Fruit fly (Drosophila melanogaster) whole organism, embryonic: ENCODE data around the gene CG1542.

Experiments used
- ATbp ChIP-seq: fragments of 200-800 bp; sonication (Bioruptor generic); optimal IDR thresholded peaks from 2 replicates; lab custom pipeline; 2017; ENCODE audit warnings: missing biosample characterization, mild to moderate bottlenecking, missing genetic modification characterization, missing genetic modification reagents
- Adf1 ChIP-seq: fragments of 200-800 bp; sonication (Bioruptor generic); IDR thresholded peaks from 2 replicates; pipeline ENCODE4 v1.3.6; 2022; ENCODE audit warnings: missing biosample characterization, missing genetic modification characterization
- Asciz ChIP-seq: fragments of 200-800 bp; sonication (Bioruptor generic); optimal IDR thresholded peaks from 2 replicates; lab custom pipeline; 2017; ENCODE audit warnings: missing biosample characterization, mild to moderate bottlenecking, missing genetic modification characterization, missing genetic modification reagents
- CG11247 ChIP-seq: fragments of 200-800 bp; sonication (Bioruptor generic); IDR thresholded peaks from 2 replicates; pipeline ENCODE4 v1.3.6; 2022; ENCODE audit warnings: missing biosample characterization, missing genetic modification characterization
- CG11398 ChIP-seq: fragments of 200-800 bp; sonication (Bioruptor generic); optimal IDR thresholded peaks from 2 replicates; lab custom pipeline; 2016; ENCODE audit warnings: missing biosample characterization, missing genetic modification characterization
- CG12769 ChIP-seq: fragments of 200-800 bp; sonication (Bioruptor generic); optimal IDR thresholded peaks from 2 replicates; lab custom pipeline; 2019; ENCODE audit warnings: missing biosample characterization, mild to moderate bottlenecking, missing genetic modification characterization, moderate library complexity
- CG13894 ChIP-seq: fragments of 200-800 bp; sonication (Bioruptor generic); optimal IDR thresholded peaks from 3 replicates; lab custom pipeline; 2018; ENCODE audit warnings: missing biosample characterization, mild to moderate bottlenecking, missing genetic modification characterization, moderate library complexity
- CG16779 ChIP-seq: fragments of 200-800 bp; sonication (Bioruptor generic); IDR thresholded peaks from 2 replicates; pipeline ENCODE4 v1.3.6; 2022; ENCODE audit warnings: missing biosample characterization, missing genetic modification characterization
- CG17802 ChIP-seq: fragments of 200-800 bp; sonication (Bioruptor generic); optimal IDR thresholded peaks from 2 replicates; lab custom pipeline; 2018; ENCODE audit warnings: missing biosample characterization, mild to moderate bottlenecking, missing genetic modification characterization, moderate library complexity
- CG32532 ChIP-seq: fragments of 200-800 bp; sonication (Bioruptor generic); IDR thresholded peaks from 2 replicates; pipeline ENCODE4 v1.3.6; 2022; ENCODE audit warnings: missing biosample characterization, missing genetic modification characterization
- CG6175 ChIP-seq: fragments of 200-800 bp; sonication (Bioruptor generic); IDR thresholded peaks from 3 replicates; pipeline ENCODE4 v1.3.6; 2022; ENCODE audit warnings: missing biosample characterization, missing genetic modification characterization
- CG6791 ChIP-seq: fragments of 200-800 bp; sonication (Bioruptor generic); IDR thresholded peaks from 3 replicates; pipeline ENCODE4 v1.3.6; 2022; ENCODE audit warnings: missing biosample characterization, missing genetic modification characterization; ENCODE audit not compliant: partially characterized antibody
- CG6813 ChIP-seq: fragments of 200-800 bp; sonication (Bioruptor generic); optimal IDR thresholded peaks from 2 replicates; lab custom pipeline; 2017; ENCODE audit warnings: missing biosample characterization, missing genetic modification characterization, mild to moderate bottlenecking, moderate library complexity, missing genetic modification reagents
- Dll ChIP-seq: fragments of 200-800 bp; sonication (Bioruptor generic); IDR thresholded peaks from 4 replicates; pipeline ENCODE4 v1.3.6; 2022; ENCODE audit warnings: missing biosample characterization, missing genetic modification characterization; ENCODE audit not compliant: partially characterized antibody
- E2f2 ChIP-seq: fragments of 200-800 bp; sonication (Bioruptor generic); IDR thresholded peaks from 2 replicates; pipeline ENCODE4 v1.3.6; 2022; ENCODE audit warnings: missing biosample characterization, missing genetic modification characterization
- Ets65A ChIP-seq: fragments of 200-800 bp; sonication (Bioruptor generic); peaks from one replicate; lab custom pipeline; 2016; ENCODE audit warnings: missing biosample characterization, missing genetic modification characterization
- GATAe ChIP-seq: fragments of 200-800 bp; sonication (Bioruptor generic); conservative IDR thresholded peaks from 2 replicates; pipeline ENCODE4 v1.3.6; 2022; ENCODE audit warnings: missing biosample characterization, missing genetic modification characterization
- H2.0 ChIP-seq: fragments of 200-800 bp; sonication (Bioruptor generic); IDR thresholded peaks from 2 replicates; pipeline ENCODE4 v1.3.6; 2022; ENCODE audit warnings: missing biosample characterization, missing genetic modification characterization
- Hmx ChIP-seq: fragments of 200-800 bp; sonication (Bioruptor generic); optimal IDR thresholded peaks from 2 replicates; lab custom pipeline; 2016; ENCODE audit warnings: missing biosample characterization, missing genetic modification characterization
- Hr3 ChIP-seq: fragments of 200-800 bp; sonication (Bioruptor generic); optimal IDR thresholded peaks from 3 replicates; lab custom pipeline; 2016; ENCODE audit warnings: missing biosample characterization, missing genetic modification characterization
- NC2α ChIP-seq: fragments of 200-800 bp; sonication (Bioruptor generic); optimal IDR thresholded peaks from 2 replicates; lab custom pipeline; 2016; ENCODE audit warnings: missing biosample characterization, missing genetic modification characterization
- Nf-YA ChIP-seq: fragments of 200-800 bp; sonication (Bioruptor generic); IDR thresholded peaks from 2 replicates; pipeline ENCODE4 v1.3.6; 2022; ENCODE audit warnings: missing biosample characterization, missing genetic modification characterization
- Oli ChIP-seq: fragments of 200-800 bp; sonication (Bioruptor generic); optimal IDR thresholded peaks from 2 replicates; lab custom pipeline; 2018; ENCODE audit warnings: missing biosample characterization, mild to moderate bottlenecking, missing genetic modification characterization, moderate library complexity
- PHDP ChIP-seq: fragments of 200-800 bp; sonication (Bioruptor generic); optimal IDR thresholded peaks from 3 replicates; lab custom pipeline; 2018; ENCODE audit warnings: missing biosample characterization, mild to moderate bottlenecking, missing genetic modification characterization, moderate library complexity
- Ptx1 ChIP-seq: fragments of 200-800 bp; sonication (Bioruptor generic); IDR thresholded peaks from 2 replicates; pipeline ENCODE4 v1.3.6; 2022; ENCODE audit warnings: missing biosample characterization, missing genetic modification characterization
- Trl ChIP-seq, 3 experiments: fragments of >200 bp in 2 of 3; fragments of 200-800 bp in 1 of 3; sonication (Bioruptor generic) in 1 of 3; optimal IDR thresholded peaks; 2 replicates in 1 of 3; 3 replicates in 2 of 3; lab custom pipeline; 2016 to 2017; ENCODE audit warnings: missing biosample characterization in 1 of 3, missing genetic modification characterization in 1 of 3
- cato ChIP-seq: fragments of 200-800 bp; sonication (Bioruptor generic); optimal IDR thresholded peaks from 2 replicates; lab custom pipeline; 2016; ENCODE audit warnings: missing biosample characterization, missing genetic modification characterization, borderline replicate concordance
- cg ChIP-seq: fragments of 200-800 bp; sonication (Bioruptor generic); optimal IDR thresholded peaks from 3 replicates; lab custom pipeline; 2019; ENCODE audit warnings: missing biosample characterization, mild to moderate bottlenecking, missing genetic modification characterization, moderate library complexity
- crol ChIP-seq: fragments of 200-800 bp; sonication (Bioruptor generic); IDR thresholded peaks from 2 replicates; pipeline ENCODE4 v1.3.6; 2022; ENCODE audit warnings: missing biosample characterization, missing genetic modification characterization
- cwo ChIP-seq: fragments of 200-800 bp; sonication (Bioruptor generic); optimal IDR thresholded peaks from 3 replicates; lab custom pipeline; 2017; ENCODE audit warnings: missing biosample characterization, missing genetic modification characterization, mild to moderate bottlenecking, moderate library complexity, missing genetic modification reagents
- danr ChIP-seq: fragments of 200-800 bp; sonication (Bioruptor generic); IDR thresholded peaks from 2 replicates; pipeline ENCODE4 v1.3.6; 2022; ENCODE audit warnings: missing biosample characterization, missing genetic modification characterization
- eve ChIP-seq, 2 experiments: fragments of >200 bp; optimal IDR thresholded peaks; 2 replicates each; lab custom pipeline; 2017; ENCODE audit warnings: missing biosample characterization in 2 of 2, missing genetic modification characterization in 2 of 2
- exex ChIP-seq: fragments of 200-800 bp; sonication (Bioruptor generic); optimal IDR thresholded peaks from 4 replicates; lab custom pipeline; 2018; ENCODE audit warnings: missing biosample characterization, mild to moderate bottlenecking, missing genetic modification characterization, moderate library complexity
- grau ChIP-seq: fragments of 200-800 bp; optimal IDR thresholded peaks from 3 replicates; lab custom pipeline; 2019; ENCODE audit warnings: missing biosample characterization, mild to moderate bottlenecking, missing genetic modification characterization, moderate library complexity
- grn ChIP-seq: fragments of 200-800 bp; sonication (Bioruptor generic); optimal IDR thresholded peaks from 3 replicates; lab custom pipeline; 2017; ENCODE audit warnings: missing biosample characterization, missing genetic modification characterization
- gsb ChIP-seq: fragments of 200-800 bp; sonication (Bioruptor generic); IDR thresholded peaks from 2 replicates; pipeline ENCODE4 v1.3.6; 2022; ENCODE audit warnings: missing biosample characterization, missing genetic modification characterization
- h ChIP-seq: fragments of >200 bp; optimal IDR thresholded peaks from 2 replicates; lab custom pipeline; 2017
- ham ChIP-seq: fragments of 200-800 bp; sonication (Bioruptor generic); IDR thresholded peaks from 2 replicates; pipeline ENCODE4 v1.3.6; 2022; ENCODE audit warnings: missing biosample characterization, missing genetic modification characterization
- kay ChIP-seq: fragments of 200-800 bp; sonication (Bioruptor generic); optimal IDR thresholded peaks from 2 replicates; lab custom pipeline; 2016; ENCODE audit warnings: missing biosample characterization, missing genetic modification characterization
- lab ChIP-seq: fragments of 200-800 bp; sonication (Bioruptor generic); optimal IDR thresholded peaks from 3 replicates; lab custom pipeline; 2017; ENCODE audit warnings: missing biosample characterization, missing genetic modification characterization, mild to moderate bottlenecking, moderate library complexity, missing genetic modification reagents
- lmd ChIP-seq: fragments of 200-800 bp; sonication (Bioruptor generic); IDR thresholded peaks from 2 replicates; pipeline ENCODE4 v1.3.6; 2022; ENCODE audit warnings: missing biosample characterization, missing genetic modification characterization
- mirr ChIP-seq: fragments of 200-800 bp; sonication (Bioruptor generic); optimal IDR thresholded peaks from 3 replicates; lab custom pipeline; 2018; ENCODE audit warnings: missing biosample characterization, mild to moderate bottlenecking, missing genetic modification characterization
- pzg ChIP-seq: fragments of 200-800 bp; sonication (Bioruptor generic); optimal IDR thresholded peaks from 3 replicates; lab custom pipeline; 2018; ENCODE audit warnings: missing biosample characterization, mild to moderate bottlenecking, missing genetic modification characterization, moderate library complexity
- repo ChIP-seq: fragments of 200-800 bp; sonication (Bioruptor generic); optimal IDR thresholded peaks from 2 replicates; lab custom pipeline; 2016; ENCODE audit warnings: missing biosample characterization, missing genetic modification characterization
- sd ChIP-seq: fragments of 200-800 bp; sonication (Bioruptor generic); optimal IDR thresholded peaks from 3 replicates; lab custom pipeline; 2018; ENCODE audit warnings: missing biosample characterization, mild to moderate bottlenecking, missing genetic modification characterization, moderate library complexity
- sr ChIP-seq: fragments of 200-800 bp; sonication (Bioruptor generic); IDR thresholded peaks from 3 replicates; pipeline ENCODE4 v1.3.6; 2022; ENCODE audit warnings: missing biosample characterization, missing genetic modification characterization
- stc ChIP-seq: fragments of 200-800 bp; sonication (Bioruptor generic); IDR thresholded peaks from 2 replicates; pipeline ENCODE4 v1.3.6; 2022; ENCODE audit warnings: missing biosample characterization, missing genetic modification characterization
- sug ChIP-seq: fragments of 200-800 bp; optimal IDR thresholded peaks from 2 replicates; lab custom pipeline; 2019; ENCODE audit warnings: missing biosample characterization, mild to moderate bottlenecking, missing genetic modification characterization, moderate library complexity
- trh ChIP-seq: fragments of 200-800 bp; sonication (Bioruptor generic); optimal IDR thresholded peaks from 2 replicates; lab custom pipeline; 2016; ENCODE audit warnings: missing biosample characterization, missing genetic modification characterization
- ttk ChIP-seq: fragments of 200-800 bp; sonication (Bioruptor generic); IDR thresholded peaks from 2 replicates; pipeline ENCODE4 v2.1.2; 2022; ENCODE audit warnings: missing biosample characterization, missing genetic modification characterization
- unpg ChIP-seq: fragments of 200-800 bp; sonication (Bioruptor generic); optimal IDR thresholded peaks from 3 replicates; lab custom pipeline; 2018; ENCODE audit warnings: missing biosample characterization, mild to moderate bottlenecking, missing genetic modification characterization, moderate library complexity
- wdn ChIP-seq: fragments of 200-800 bp; sonication (Bioruptor generic); IDR thresholded peaks from 2 replicates; pipeline ENCODE4 v1.3.6; 2022; ENCODE audit warnings: missing biosample characterization, missing genetic modification characterization

CG1542 gene

dm6 chr3R:31194627-31195026 lies 18.6 kb upstream of the CG1542 start:
- TF ChIP-seq cato (GFP tag; lab: Kevin White, UChicago): no peak
- TF ChIP-seq Trl (optimal IDR thresholded peaks at IDR 0.05; lab: Kevin White, UChicago): peak; percentile 18 to 63
- no peak for TF ChIP-seq Trl (GFP tag; optimal IDR thresholded peaks at IDR 0.05; lab: Kevin White, UChicago)
- 0 out of 2 replicates have a peak, but pooled peaks have one; percentile 13 for TF ChIP-seq crol (GFP tag; lab: Robert Waterston, UW)
- peak; percentile 14 for TF ChIP-seq CG6813 (GFP tag; lab: Kevin White, UChicago)
- peak; percentile 33 for TF ChIP-seq cg (GFP tag; lab: Kevin White, UChicago)
- TF ChIP-seq Asciz: peak; percentile 11
- peak; percentile 15 for TF ChIP-seq CG12769 (tag; lab: Kevin White, UChicago)
- TF ChIP-seq CG17802 (tag; lab: Kevin White, UChicago): no peak
- no peak for TF ChIP-seq gsb (GFP tag; lab: Robert Waterston, UW)
- no peak for TF ChIP-seq Dll (GFP tag; lab: Robert Waterston, UW)
- TF ChIP-seq Ets65A: peak; percentile 60
- peak; percentile 46 for TF ChIP-seq CG13894 (tag; lab: Kevin White, UChicago)
- TF ChIP-seq grn (GFP tag; lab: Kevin White, UChicago): peak; percentile 15
- TF ChIP-seq trh (GFP tag; lab: Kevin White, UChicago): no peak
- no peak for TF ChIP-seq h
- no peak for TF ChIP-seq stc (GFP tag; lab: Robert Waterston, UW)
- TF ChIP-seq GATAe (GFP tag; lab: Robert Waterston, UW): peak; percentile 87
- peak in 1 of 2 experiments; percentile 45 for TF ChIP-seq eve (GFP tag; optimal IDR thresholded peaks at IDR 0.05; lab: Kevin White, UChicago)
- TF ChIP-seq lab (GFP tag; lab: Kevin White, UChicago): peak; percentile 46
- no peak for TF ChIP-seq ATbp (GFP tag; lab: Kevin White, UChicago)
- no peak for TF ChIP-seq unpg (GFP tag; lab: Kevin White, UChicago)
- peak; percentile 7 for TF ChIP-seq cwo (GFP tag; lab: Kevin White, UChicago)
- TF ChIP-seq CG6175 (GFP tag; lab: Robert Waterston, UW): peak; percentile 86
- no peak for TF ChIP-seq grau (tag; lab: Kevin White, UChicago)
- TF ChIP-seq exex (tag; lab: Kevin White, UChicago): peak; percentile 52
- no peak for TF ChIP-seq Adf1 (GFP tag; lab: Robert Waterston, UW)
- no peak for TF ChIP-seq H2.0 (GFP tag; lab: Robert Waterston, UW)
- no peak for TF ChIP-seq repo (GFP tag; lab: Kevin White, UChicago)
- peak; percentile 20 for TF ChIP-seq mirr
- TF ChIP-seq sug: peak; percentile 56
- peak; percentile 88 for TF ChIP-seq sd (tag; lab: Kevin White, UChicago)
- peak; percentile 10 for TF ChIP-seq kay (GFP tag; lab: Kevin White, UChicago)
- no peak for TF ChIP-seq Oli (tag; lab: Kevin White, UChicago)

DNA sequence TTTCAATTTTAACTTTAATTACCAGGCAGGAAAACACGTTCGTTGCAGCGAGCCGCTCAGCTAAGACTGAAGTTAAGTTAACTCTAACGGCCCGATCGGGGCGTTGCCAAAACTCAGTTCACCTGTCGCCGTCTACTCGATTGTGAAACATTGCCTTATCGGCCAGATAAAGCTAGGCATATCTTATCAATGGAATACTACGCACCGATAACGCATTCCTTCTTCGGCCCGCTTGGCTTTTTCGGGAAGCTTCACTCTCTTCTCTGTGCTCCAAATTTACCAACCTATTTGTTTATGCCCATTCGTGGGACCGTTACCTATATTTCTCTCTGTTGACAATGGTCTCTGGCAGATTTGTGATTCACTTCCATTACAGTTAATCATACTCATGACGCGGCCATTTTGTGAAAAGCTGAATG lies 17.6 kb upstream of the CG1542 start, which contains the start of gene mesh:
mesh (minus strand) TSS at position 68 of the 419 bp plus-strand sequence.
- TF ChIP-seq sd (tag; lab: Kevin White, UChicago) (peak; percentile 97), wdn (GFP tag; lab: Robert Waterston, UW) (no peak), CG32532 (no peak), CG6791 (no peak), grau (tag; lab: Kevin White, UChicago) (no peak), ham (GFP tag; lab: Robert Waterston, UW) (no peak), CG16779 (GFP tag; lab: Robert Waterston, UW) (no peak), CG11247 (no peak), lmd (GFP tag; lab: Robert Waterston, UW) (no peak), pzg (GFP tag; lab: Kevin White, UChicago) (no peak), Hr3 (GFP tag; lab: Kevin White, UChicago) (no peak), sr (GFP tag; lab: Robert Waterston, UW) (no peak), PHDP (tag; lab: Kevin White, UChicago) (no peak), ttk (GFP tag; lab: Robert Waterston, UW) (no peak), NC2α (GFP tag; lab: Kevin White, UChicago) (no peak), Hmx (no peak), Nf-YA (GFP tag; lab: Robert Waterston, UW) (no peak), Ptx1 (GFP tag; lab: Robert Waterston, UW) (no peak), danr (GFP tag; lab: Robert Waterston, UW) (no peak), CG11398 (no peak), E2f2 (GFP tag; lab: Robert Waterston, UW) (no peak)
